Worm (Caenorhabditis elegans): ENCODE data around the gene srh-31.

- no peak for TF ChIP-seq fkh-10 (GFP tag; optimal IDR thresholded peaks at IDR 0.05)
- TF ChIP-seq unc-39 (tag; optimal IDR thresholded peaks at IDR 0.05) = no peak
- TF ChIP-seq mdl-1 (tag; optimal IDR thresholded peaks at IDR 0.05) = no peak
- peak; percentile 100 for TF ChIP-seq elt-2 (tag; optimal IDR thresholded peaks at IDR 0.05)
- no peak for TF ChIP-seq ztf-11 (tag; optimal IDR thresholded peaks at IDR 0.05)
- no peak for TF ChIP-seq nhr-77 (tag; optimal IDR thresholded peaks at IDR 0.05)
- no peak for TF ChIP-seq ceh-16 (tag; optimal IDR thresholded peaks at IDR 0.05)
- no peak for TF ChIP-seq R02D3.7 (tag; optimal IDR thresholded peaks at IDR 0.05)
- no peak for TF ChIP-seq ztf-4 (tag; optimal IDR thresholded peaks at IDR 0.05)
- TF ChIP-seq nhr-12 (tag; optimal IDR thresholded peaks at IDR 0.05) = no peak
- TF ChIP-seq unc-62 (GFP tag; optimal IDR thresholded peaks at IDR 0.05) = no peak
- TF ChIP-seq fos-1 (tag; optimal IDR thresholded peaks at IDR 0.05) = no peak
- no peak for TF ChIP-seq nhr-76 (tag; optimal IDR thresholded peaks at IDR 0.05)
- TF ChIP-seq nhr-43 (tag; optimal IDR thresholded peaks at IDR 0.05; ENCODE audit: poor library complexity, severe bottlenecking) = no peak
These were observed 47.9 kb upstream of the srh-31 start, which contains the start of gene fbxa-108 for ce11 chrV:17659228-17659627.
